Worm (Caenorhabditis elegans): Measurements from ENCODE around the gene F55C12.19.

ce11 chrII:5841866-5842265 lies 24.1 kb upstream of the F55C12.19 start, which contains the start of gene nep-25:
- TF ChIP-seq sea-1 (GFP tag; conservative IDR thresholded peaks at IDR 0.05), result no peak
- no peak for TF ChIP-seq ama-1 (optimal IDR thresholded peaks at IDR 0.05)
- TF ChIP-seq pes-1 (GFP tag; IDR thresholded peaks at IDR 0.05), result no peak
- no peak for TF ChIP-seq ceh-13 (GFP tag; optimal IDR thresholded peaks at IDR 0.05)
- TF ChIP-seq tbx-37 (GFP tag; conservative IDR thresholded peaks at IDR 0.05), result no peak
- no peak for TF ChIP-seq F13C5.2 (tag; optimal IDR thresholded peaks at IDR 0.05)
- TF ChIP-seq tra-4 (tag; optimal IDR thresholded peaks at IDR 0.05), result no peak
- no peak for TF ChIP-seq hmg-4 (GFP tag; optimal IDR thresholded peaks at IDR 0.05)
- TF ChIP-seq hnd-1 (tag; optimal IDR thresholded peaks at IDR 0.05), result no peak

Data from whole organism, early embryonic.